Fruit fly (Drosophila melanogaster) S2 (cell line): ENCODE data around the gene wntD.

Source experiments
- CG8478 ChIP-seq: fragments of >200 bp; optimal IDR thresholded peaks from 2 replicates; lab custom pipeline; 2018
- CTCF ChIP-seq, 2 experiments: fragments of >200 bp; optimal IDR thresholded peaks; 2 replicates each; lab custom pipeline; 2018

DNA sequence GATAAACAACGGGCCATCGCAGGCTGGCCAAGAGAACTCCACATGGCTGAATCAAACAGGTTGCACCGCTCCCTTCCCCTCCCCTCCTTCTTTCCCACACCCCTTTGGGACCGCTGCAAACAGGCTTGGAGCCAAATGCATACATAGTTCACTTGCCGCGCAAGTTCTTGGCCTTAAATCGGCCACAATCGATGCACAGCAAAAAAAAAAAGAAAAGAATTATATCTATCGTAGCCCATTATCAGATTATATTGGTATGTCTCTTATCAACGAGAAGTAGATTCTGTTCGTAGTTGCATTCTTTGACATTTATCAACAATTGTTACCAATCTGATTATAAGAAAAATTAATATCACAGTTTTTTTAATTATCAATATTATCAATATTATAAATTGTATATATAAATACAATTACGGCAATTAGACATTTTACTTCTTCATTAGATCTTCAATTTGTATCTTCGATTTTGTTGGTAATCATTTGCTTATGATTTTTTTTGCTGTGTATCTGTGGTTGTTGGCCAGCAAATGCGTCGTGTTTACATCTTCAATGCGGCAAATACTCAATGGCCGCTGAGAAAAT is 12.4 kb upstream of the wntD start:
- TF ChIP-seq CTCF (optimal IDR thresholded peaks at IDR 0.05; lab: Kevin White, UChicago) (no peak), CG8478 (lab: Kevin White, UChicago) (no peak)
